Fruit fly (Drosophila melanogaster) whole organism, prepupa: Measurements from ENCODE around the gene CG9839.

Source experiments
- Blimp-1 ChIP-seq: fragments of 200-800 bp; sonication (Bioruptor generic); optimal IDR thresholded peaks from 3 replicates; lab custom pipeline; 2017; ENCODE audit warnings: missing biosample characterization, missing genetic modification characterization, mild to moderate bottlenecking, moderate library complexity, missing genetic modification reagents
- CG10631 ChIP-seq: fragments of 200-800 bp; sonication (Bioruptor generic); optimal IDR thresholded peaks from 2 replicates; lab custom pipeline; 2016; ENCODE audit warnings: missing biosample characterization, missing genetic modification characterization
- CG10669 ChIP-seq: fragments of 200-800 bp; sonication (Bioruptor generic); optimal IDR thresholded peaks from 3 replicates; lab custom pipeline; 2018; ENCODE audit warnings: missing biosample characterization, mild to moderate bottlenecking, missing genetic modification characterization, moderate library complexity
- CG11294 ChIP-seq: fragments of 200-800 bp; sonication (Bioruptor generic); IDR thresholded peaks from 2 replicates; pipeline ENCODE4 v1.3.6; 2022; ENCODE audit warnings: missing biosample characterization, missing genetic modification characterization
- CG11902 ChIP-seq: fragments of 200-800 bp; sonication (Bioruptor generic); optimal IDR thresholded peaks from 3 replicates; lab custom pipeline; 2016; ENCODE audit warnings: missing biosample characterization, missing genetic modification characterization
- CG15336 ChIP-seq: fragments of 200-800 bp; sonication (Bioruptor generic); IDR thresholded peaks from 2 replicates; pipeline ENCODE4 v1.3.6; 2022; ENCODE audit warnings: missing biosample characterization, missing genetic modification characterization
- CG1621 ChIP-seq: fragments of 200-800 bp; sonication (Bioruptor generic); optimal IDR thresholded peaks from 3 replicates; lab custom pipeline; 2018; ENCODE audit warnings: missing biosample characterization, mild to moderate bottlenecking, missing genetic modification characterization
- CG3032 ChIP-seq: fragments of 200-800 bp; optimal IDR thresholded peaks from 2 replicates; lab custom pipeline; 2019; ENCODE audit warnings: missing biosample characterization, mild to moderate bottlenecking, missing genetic modification characterization, moderate library complexity
- CG31627 ChIP-seq: fragments of 200-800 bp; sonication (Bioruptor generic); optimal IDR thresholded peaks from 3 replicates; lab custom pipeline; 2016; ENCODE audit warnings: missing biosample characterization, missing genetic modification characterization
- CG32006 ChIP-seq: fragments of 200-800 bp; sonication (Bioruptor generic); optimal IDR thresholded peaks from 3 replicates; lab custom pipeline; 2017; ENCODE audit warnings: missing biosample characterization, mild to moderate bottlenecking, missing genetic modification characterization
- CG34406 ChIP-seq: fragments of 200-800 bp; sonication (Bioruptor generic); optimal IDR thresholded peaks from 3 replicates; lab custom pipeline; 2016; ENCODE audit warnings: missing biosample characterization, missing genetic modification characterization
- CG3919 ChIP-seq: fragments of 200-800 bp; sonication (Bioruptor generic); optimal IDR thresholded peaks from 3 replicates; lab custom pipeline; 2016; ENCODE audit warnings: missing biosample characterization, missing genetic modification characterization
- CG4318 ChIP-seq: fragments of 200-800 bp; sonication (Bioruptor generic); optimal IDR thresholded peaks from 3 replicates; lab custom pipeline; 2017; ENCODE audit warnings: missing biosample characterization, mild to moderate bottlenecking, missing genetic modification characterization
- CG6163 ChIP-seq: fragments of 200-800 bp; sonication (Bioruptor generic); IDR thresholded peaks from 3 replicates; pipeline ENCODE4 v1.3.6; 2022; ENCODE audit warnings: missing biosample characterization, missing genetic modification characterization
- CG6792 ChIP-seq: fragments of 200-800 bp; sonication (Bioruptor generic); optimal IDR thresholded peaks from 3 replicates; lab custom pipeline; 2016; ENCODE audit warnings: missing biosample characterization, missing genetic modification characterization
- CG6808 ChIP-seq: fragments of 200-800 bp; sonication (Bioruptor generic); optimal IDR thresholded peaks from 3 replicates; lab custom pipeline; 2017; ENCODE audit warnings: missing biosample characterization, missing genetic modification characterization, mild to moderate bottlenecking, moderate library complexity, missing genetic modification reagents
- CG6854 ChIP-seq: fragments of 200-800 bp; sonication (Bioruptor generic); optimal IDR thresholded peaks from 2 replicates; lab custom pipeline; 2017; ENCODE audit warnings: missing biosample characterization, mild to moderate bottlenecking, missing genetic modification characterization
- CG7368 ChIP-seq: fragments of 200-800 bp; sonication (Bioruptor generic); optimal IDR thresholded peaks from 3 replicates; lab custom pipeline; 2016; ENCODE audit warnings: missing biosample characterization, missing genetic modification characterization
- CG8119 ChIP-seq: fragments of 200-800 bp; sonication (Bioruptor generic); IDR thresholded peaks from 3 replicates; pipeline ENCODE4 v1.3.6; 2022; ENCODE audit warnings: missing biosample characterization, missing genetic modification characterization
- CG8319 ChIP-seq: fragments of 200-800 bp; sonication (Bioruptor generic); optimal IDR thresholded peaks from 3 replicates; lab custom pipeline; 2016; ENCODE audit warnings: missing biosample characterization, missing genetic modification characterization
- CG8632 ChIP-seq: fragments of 200-800 bp; sonication (Bioruptor generic); optimal IDR thresholded peaks from 3 replicates; lab custom pipeline; 2016; ENCODE audit warnings: missing biosample characterization, missing genetic modification characterization
- Eip75B ChIP-seq: fragments of 200-800 bp; sonication (Bioruptor generic); optimal IDR thresholded peaks from 3 replicates; lab custom pipeline; 2016; ENCODE audit warnings: missing biosample characterization, missing genetic modification characterization
- Eip78C ChIP-seq: fragments of 200-800 bp; sonication (Bioruptor generic); peaks from one replicate; lab custom pipeline; 2016; ENCODE audit warnings: missing biosample characterization, missing genetic modification characterization
- Ets21C ChIP-seq: fragments of 200-800 bp; sonication (Bioruptor generic); optimal IDR thresholded peaks from 3 replicates; lab custom pipeline; 2016; ENCODE audit warnings: missing biosample characterization, missing genetic modification characterization
- Ets96B ChIP-seq: fragments of 200-800 bp; optimal IDR thresholded peaks from 2 replicates; lab custom pipeline; 2019; ENCODE audit warnings: missing biosample characterization, mild to moderate bottlenecking, missing genetic modification characterization, moderate library complexity
- Gug ChIP-seq: fragments of 200-800 bp; sonication (Bioruptor generic); IDR thresholded peaks from 2 replicates; pipeline ENCODE4 v1.3.6; 2022; ENCODE audit warnings: missing biosample characterization, missing genetic modification characterization
- Hr38 ChIP-seq: sonication (Bioruptor generic); optimal IDR thresholded peaks from 2 replicates; lab custom pipeline; 2016; ENCODE audit warnings: missing biosample characterization, missing genetic modification characterization
- Hr39 ChIP-seq: fragments of 200-800 bp; sonication (Bioruptor generic); optimal IDR thresholded peaks from 2 replicates; lab custom pipeline; 2016; ENCODE audit warnings: missing biosample characterization, missing genetic modification characterization
- Hr4 ChIP-seq: fragments of 200-800 bp; sonication (Bioruptor generic); optimal IDR thresholded peaks from 3 replicates; lab custom pipeline; 2016; ENCODE audit warnings: missing biosample characterization, missing genetic modification characterization
- Lpt ChIP-seq: fragments of 200-800 bp; sonication (Bioruptor generic); optimal IDR thresholded peaks from 3 replicates; lab custom pipeline; 2016; ENCODE audit warnings: missing biosample characterization, missing genetic modification characterization
- Met ChIP-seq: fragments of 200-800 bp; sonication (Bioruptor generic); optimal IDR thresholded peaks from 3 replicates; lab custom pipeline; 2016; ENCODE audit warnings: missing biosample characterization, missing genetic modification characterization
- OdsH ChIP-seq: fragments of 200-800 bp; sonication (Bioruptor generic); optimal IDR thresholded peaks from 3 replicates; lab custom pipeline; 2016; ENCODE audit warnings: missing biosample characterization, missing genetic modification characterization
- Smox ChIP-seq: fragments of 200-800 bp; sonication (Bioruptor generic); optimal IDR thresholded peaks from 3 replicates; lab custom pipeline; 2016; ENCODE audit warnings: missing biosample characterization, missing genetic modification characterization
- Sox102F ChIP-seq: fragments of 200-800 bp; sonication (Bioruptor generic); optimal IDR thresholded peaks from 2 replicates; lab custom pipeline; 2016; ENCODE audit warnings: missing biosample characterization, mild to moderate bottlenecking, missing genetic modification characterization
- Sox14 ChIP-seq: fragments of 200-800 bp; sonication (Bioruptor generic); optimal IDR thresholded peaks from 3 replicates; lab custom pipeline; 2016; ENCODE audit warnings: missing biosample characterization, missing genetic modification characterization
- Sox15 ChIP-seq: fragments of 200-800 bp; sonication (Bioruptor generic); optimal IDR thresholded peaks from 3 replicates; lab custom pipeline; 2016; ENCODE audit warnings: missing biosample characterization, missing genetic modification characterization
- achi ChIP-seq: fragments of 200-800 bp; sonication (Bioruptor generic); optimal IDR thresholded peaks from 3 replicates; lab custom pipeline; 2016; ENCODE audit warnings: missing biosample characterization, missing genetic modification characterization
- acj6 ChIP-seq: fragments of 200-800 bp; sonication (Bioruptor generic); optimal IDR thresholded peaks from 3 replicates; lab custom pipeline; 2016; ENCODE audit warnings: missing biosample characterization, missing genetic modification characterization
- cyc ChIP-seq: fragments of 200-800 bp; sonication (Bioruptor generic); optimal IDR thresholded peaks from 3 replicates; lab custom pipeline; 2016; ENCODE audit warnings: missing biosample characterization, missing genetic modification characterization
- dac ChIP-seq: fragments of 200-800 bp; sonication (Bioruptor generic); optimal IDR thresholded peaks from 2 replicates; lab custom pipeline; 2017; ENCODE audit warnings: missing biosample characterization, mild to moderate bottlenecking, missing genetic modification characterization
- dsx ChIP-seq: fragments of 200-800 bp; optimal IDR thresholded peaks from 3 replicates; lab custom pipeline; 2019; ENCODE audit warnings: missing biosample characterization, mild to moderate bottlenecking, missing genetic modification characterization, moderate library complexity; ENCODE audit not compliant: poor library complexity, severe bottlenecking
- eg ChIP-seq: fragments of 200-800 bp; sonication (Bioruptor generic); IDR thresholded peaks from 3 replicates; pipeline ENCODE4 v1.3.6; 2022; ENCODE audit warnings: missing biosample characterization, missing genetic modification characterization
- esn ChIP-seq: fragments of 200-800 bp; sonication (Bioruptor generic); optimal IDR thresholded peaks from 2 replicates; lab custom pipeline; 2016; ENCODE audit warnings: missing biosample characterization, mild to moderate bottlenecking, missing genetic modification characterization, moderate library complexity
- fd59A ChIP-seq: fragments of 200-800 bp; sonication (Bioruptor generic); optimal IDR thresholded peaks from 2 replicates; lab custom pipeline; 2017; ENCODE audit warnings: missing biosample characterization, mild to moderate bottlenecking, missing genetic modification characterization, missing genetic modification reagents
- fkh ChIP-seq: fragments of 200-800 bp; sonication (Bioruptor generic); optimal IDR thresholded peaks from 3 replicates; lab custom pipeline; 2017; ENCODE audit warnings: missing biosample characterization, mild to moderate bottlenecking, missing genetic modification characterization, moderate library complexity
- net ChIP-seq: fragments of 200-800 bp; sonication (Bioruptor generic); optimal IDR thresholded peaks from 3 replicates; lab custom pipeline; 2016; ENCODE audit warnings: missing biosample characterization, missing genetic modification characterization
- pdm3 ChIP-seq: fragments of 200-800 bp; sonication (Bioruptor generic); optimal IDR thresholded peaks from 3 replicates; lab custom pipeline; 2016; ENCODE audit warnings: missing biosample characterization, missing genetic modification characterization
- salr ChIP-seq, 2 experiments: fragments of 200-800 bp; sonication (Bioruptor generic); optimal IDR thresholded peaks; 3 replicates each; lab custom pipeline; 2016 to 2018; ENCODE audit warnings: missing biosample characterization in 2 of 2, missing genetic modification characterization in 2 of 2, mild to moderate bottlenecking in 1 of 2
- spab ChIP-seq: fragments of 200-800 bp; sonication (Bioruptor generic); optimal IDR thresholded peaks from 2 replicates; lab custom pipeline; 2017; ENCODE audit warnings: missing biosample characterization, mild to moderate bottlenecking, missing genetic modification characterization, missing genetic modification reagents
- ss ChIP-seq, 2 experiments: fragments of 200-800 bp; sonication (Bioruptor generic); optimal IDR thresholded peaks; 2 replicates in 1 of 2; 3 replicates in 1 of 2; lab custom pipeline; 2017 to 2018; ENCODE audit warnings: mild to moderate bottlenecking in 2 of 2, missing biosample characterization in 2 of 2, missing genetic modification characterization in 2 of 2, moderate library complexity in 1 of 2
- svp ChIP-seq: fragments of 200-800 bp; sonication (Bioruptor generic); peaks from one replicate; lab custom pipeline; 2016; ENCODE audit warnings: missing biosample characterization, missing genetic modification characterization
- topi ChIP-seq: fragments of 200-800 bp; sonication (Bioruptor generic); optimal IDR thresholded peaks from 3 replicates; lab custom pipeline; 2016; ENCODE audit warnings: missing biosample characterization, missing genetic modification characterization
- vri ChIP-seq: fragments of 200-800 bp; sonication (Bioruptor generic); optimal IDR thresholded peaks from 3 replicates; lab custom pipeline; 2016; ENCODE audit warnings: missing biosample characterization, mild to moderate bottlenecking, missing genetic modification characterization

CG9839 gene

DNA sequence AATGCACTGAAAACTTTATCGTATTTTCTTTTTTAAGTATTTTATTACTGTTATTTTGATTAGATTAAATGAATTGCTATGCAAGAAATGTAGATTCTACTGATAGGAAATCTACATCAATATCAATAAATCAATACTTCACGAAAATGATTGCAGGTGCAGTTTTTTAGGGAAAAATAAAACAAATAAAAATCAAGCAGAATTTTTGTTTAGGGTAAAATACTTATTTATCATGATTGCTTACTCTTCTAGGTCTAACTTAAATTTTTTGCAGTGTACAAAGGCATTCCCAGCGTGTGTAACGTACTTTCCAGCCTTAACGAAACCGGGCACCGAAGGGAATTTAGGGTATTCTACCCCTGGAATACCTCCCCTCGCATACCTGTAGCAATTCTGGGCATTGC lies 2.9 kb upstream of the CG9839 start:
- TF ChIP-seq CG11902 (GFP tag; lab: Kevin White, UChicago), result peak; percentile 38
- TF ChIP-seq cyc (GFP tag; lab: Kevin White, UChicago), result peak; percentile 51
- peak; percentile 63 for TF ChIP-seq CG31627 (GFP tag; lab: Kevin White, UChicago)
- TF ChIP-seq CG1621 (tag; lab: Kevin White, UChicago), result peak; percentile 36
- no peak for TF ChIP-seq CG11294 (GFP tag; lab: Robert Waterston, UW)
- TF ChIP-seq eg (GFP tag; lab: Robert Waterston, UW), result no peak
- no peak for TF ChIP-seq spab
- peak; percentile 45 for TF ChIP-seq Sox14 (GFP tag; lab: Kevin White, UChicago)
- TF ChIP-seq Sox15, result peak; percentile 40
- TF ChIP-seq dsx (GFP tag; lab: Kevin White, UChicago), result peak; percentile 28
- TF ChIP-seq CG6163 (GFP tag; lab: Robert Waterston, UW), result no peak
- no peak for TF ChIP-seq Hr38 (GFP tag; lab: Kevin White, UChicago)
- peak; percentile 80 for TF ChIP-seq esn
- peak; percentile 14 for TF ChIP-seq Hr4
- peak; percentile 43 for TF ChIP-seq vri (GFP tag; lab: Kevin White, UChicago)
- peak; percentile 66 for TF ChIP-seq CG3032 (tag; lab: Kevin White, UChicago)
- no peak for TF ChIP-seq dac (GFP tag; lab: Kevin White, UChicago)
- peak; percentile 38 for TF ChIP-seq CG32006 (GFP tag; lab: Kevin White, UChicago)
- TF ChIP-seq Eip75B (GFP tag; lab: Kevin White, UChicago), result peak; percentile 66
- peak; percentile 59 for TF ChIP-seq acj6 (GFP tag; lab: Kevin White, UChicago)
- peak; percentile 38 for TF ChIP-seq Ets21C
- TF ChIP-seq CG6854 (GFP tag; lab: Kevin White, UChicago), result no peak
- peak; percentile 64 for TF ChIP-seq OdsH (GFP tag; lab: Kevin White, UChicago)
- TF ChIP-seq fkh, result peak; percentile 18
- TF ChIP-seq svp, result peak; percentile 86
- TF ChIP-seq Eip78C (GFP tag; lab: Kevin White, UChicago), result peak; percentile 87
- peak in 1 of 2 experiments; percentile 41 for TF ChIP-seq salr (GFP tag; optimal IDR thresholded peaks at IDR 0.05; lab: Kevin White, UChicago)
- peak; percentile 50 for TF ChIP-seq fd59A (GFP tag; lab: Kevin White, UChicago)
- peak; percentile 6 for TF ChIP-seq CG8319 (GFP tag; lab: Kevin White, UChicago)
- TF ChIP-seq CG6808, result peak; percentile 60
- peak; percentile 56 for TF ChIP-seq CG10631 (GFP tag; lab: Kevin White, UChicago)
- peak; percentile 57 for TF ChIP-seq CG34406 (GFP tag; lab: Kevin White, UChicago)
- peak; percentile 60 for TF ChIP-seq achi (GFP tag; lab: Kevin White, UChicago)
- no peak for TF ChIP-seq Blimp-1
- TF ChIP-seq CG4318 (GFP tag; lab: Kevin White, UChicago), result no peak
- peak; percentile 28 for TF ChIP-seq net (GFP tag; lab: Kevin White, UChicago)
- peak; percentile 13 to 65 for TF ChIP-seq ss (GFP tag; optimal IDR thresholded peaks at IDR 0.05; lab: Kevin White, UChicago)
- peak; percentile 62 for TF ChIP-seq CG8632 (GFP tag; lab: Kevin White, UChicago)
- TF ChIP-seq Met (GFP tag; lab: Kevin White, UChicago), result peak; percentile 77
- TF ChIP-seq Smox (GFP tag; lab: Kevin White, UChicago), result peak; percentile 63
- peak; percentile 57 for TF ChIP-seq CG6792 (GFP tag; lab: Kevin White, UChicago)
- no peak for TF ChIP-seq CG8119 (GFP tag; lab: Robert Waterston, UW)
- peak; percentile 54 for TF ChIP-seq Hr39
- TF ChIP-seq CG15336 (GFP tag; lab: Robert Waterston, UW), result peak; percentile 31; the same call in 1 of the 2 replicates
- peak; percentile 59 for TF ChIP-seq pdm3
- peak; percentile 47 for TF ChIP-seq CG3919 (GFP tag; lab: Kevin White, UChicago)
- TF ChIP-seq Lpt, result no peak
- peak; percentile 28 for TF ChIP-seq CG7368 (GFP tag; lab: Kevin White, UChicago)
- TF ChIP-seq topi (GFP tag; lab: Kevin White, UChicago), result peak; percentile 67
- no peak for TF ChIP-seq Gug (GFP tag; lab: Robert Waterston, UW)
- TF ChIP-seq Sox102F (GFP tag; lab: Kevin White, UChicago), result peak; percentile 50
- peak; percentile 65 for TF ChIP-seq Ets96B (tag; lab: Kevin White, UChicago)
- peak; percentile 67 for TF ChIP-seq CG10669 (GFP tag; lab: Kevin White, UChicago)
